Fruit fly (Drosophila melanogaster): Measurements from ENCODE around the gene MESK4.

DNA sequence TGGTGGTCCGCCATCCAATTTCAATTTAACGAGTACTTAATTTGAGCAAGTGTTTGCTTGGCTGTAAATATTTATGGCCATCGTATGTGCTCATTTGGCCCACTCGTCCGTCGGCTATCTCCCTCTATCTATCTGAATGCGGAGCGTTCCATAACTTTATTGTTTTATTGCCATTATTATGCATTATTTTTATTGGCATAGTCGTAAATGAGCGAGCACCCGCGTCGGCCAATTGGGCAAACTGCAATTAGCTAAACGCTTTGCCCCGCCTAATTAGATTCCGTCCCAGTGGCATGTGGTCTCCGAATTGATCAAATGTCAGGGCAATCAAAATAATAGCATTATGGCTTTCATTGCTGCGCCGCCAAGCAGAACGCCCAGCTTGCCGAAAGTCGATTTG lies 26.3 kb upstream of the MESK4 start:
- TF ChIP-seq toe (GFP tag; optimal IDR thresholded peaks at IDR 0.05) (no peak), Mnt (GFP tag; optimal IDR thresholded peaks at IDR 0.05) (no peak), kay (GFP tag; ENCODE audit: borderline replicate concordance) (no peak), CG14711 (tag; optimal IDR thresholded peaks at IDR 0.05) (no peak)

All from whole organism, adult.